Fruit fly (Drosophila melanogaster): ENCODE results near the gene CG46468.

Gene CG46468

dm6 chr2L:9550880-9551279 lies 14.4 kb downstream of the CG46468 start:
- no peak for TF ChIP-seq CG17801 (GFP tag; optimal IDR thresholded peaks at IDR 0.05; ENCODE audit: partially characterized antibody)

- peak; percentile 7 for TF ChIP-seq CG17801 (GFP tag; optimal IDR thresholded peaks at IDR 0.05; ENCODE audit: partially characterized antibody)
Measured at dm6 chr2L:9545511-9545910, 19.7 kb downstream of the CG46468 start, which contains the start of gene CG13114. Gene CG13114 (plus strand): TSS chr2L:9545811.

dm6 chr2L:9543871-9544270 lies 21.4 kb downstream of the CG46468 start, which contains the start of gene CG13113:
Gene CG13113 (plus strand): TSS chr2L:9544171.
- no peak for TF ChIP-seq CG17801 (GFP tag; optimal IDR thresholded peaks at IDR 0.05; ENCODE audit: partially characterized antibody)

- no peak for TF ChIP-seq CG17801 (GFP tag; optimal IDR thresholded peaks at IDR 0.05; ENCODE audit: partially characterized antibody)
Measured at dm6 chr2L:9542578-9542977, 22.7 kb downstream of the CG46468 start, which contains the start of gene Cpr30B. Gene Cpr30B (plus strand): TSS chr2L:9542878.

dm6 chr2L:9539988-9540573 lies 25.2 kb downstream of the CG46468 start, which contains the start of gene CG17855:
Gene CG17855 (plus strand): TSS chr2L:9540523.
- peak; percentile 19 for TF ChIP-seq CG17801 (GFP tag; optimal IDR thresholded peaks at IDR 0.05; ENCODE audit: partially characterized antibody)

- TF ChIP-seq CG17801 (GFP tag; optimal IDR thresholded peaks at IDR 0.05; ENCODE audit: partially characterized antibody): no peak
Measured at dm6 chr2L:9529858-9530378, 35.3 kb downstream of the CG46468 start.

- no peak for TF ChIP-seq CG17801 (GFP tag; optimal IDR thresholded peaks at IDR 0.05; ENCODE audit: partially characterized antibody)
Measured at dm6 chr2L:9528215-9528614, 37.0 kb downstream of the CG46468 start, which contains the start of gene CG31883. Gene CG31883 (plus strand): TSS chr2L:9528515.

dm6 chr2L:9526518-9526917 lies 38.7 kb downstream of the CG46468 start:
- no peak for TF ChIP-seq CG17801 (GFP tag; optimal IDR thresholded peaks at IDR 0.05; ENCODE audit: partially characterized antibody)

dm6 chr2L:9525719-9526118 lies 39.5 kb downstream of the CG46468 start:
- TF ChIP-seq CG17801 (GFP tag; optimal IDR thresholded peaks at IDR 0.05; ENCODE audit: partially characterized antibody): peak; percentile 15

- TF ChIP-seq CG17801 (GFP tag; optimal IDR thresholded peaks at IDR 0.05; ENCODE audit: partially characterized antibody): no peak
Measured at dm6 chr2L:9524915-9525314, 40.3 kb downstream of the CG46468 start.

- no peak for TF ChIP-seq CG17801 (GFP tag; optimal IDR thresholded peaks at IDR 0.05; ENCODE audit: partially characterized antibody)
Measured at dm6 chr2L:9522766-9523174, 42.5 kb downstream of the CG46468 start.

dm6 chr2L:9520886-9521868 lies 44.1 kb downstream of the CG46468 start, which contains the start of gene Oatp30B:
Gene Oatp30B (plus strand): TSS chr2L:9521210.
- peak; percentile 99 for TF ChIP-seq CG17801 (GFP tag; optimal IDR thresholded peaks at IDR 0.05; ENCODE audit: partially characterized antibody)

dm6 chr2L:9513771-9514170 lies 51.5 kb downstream of the CG46468 start:
- TF ChIP-seq CG17801 (GFP tag; optimal IDR thresholded peaks at IDR 0.05; ENCODE audit: partially characterized antibody): no peak

- TF ChIP-seq CG17801 (GFP tag; optimal IDR thresholded peaks at IDR 0.05; ENCODE audit: partially characterized antibody): no peak
Measured at dm6 chr2L:9512401-9513198, 52.6 kb downstream of the CG46468 start.

dm6 chr2L:9510429-9510828 lies 54.8 kb downstream of the CG46468 start:
- no peak for TF ChIP-seq CG17801 (GFP tag; optimal IDR thresholded peaks at IDR 0.05; ENCODE audit: partially characterized antibody)
